Fruit fly (Drosophila melanogaster): ENCODE data around the gene Eph.

- no peak for TF ChIP-seq psq (optimal IDR thresholded peaks at IDR 0.05)
- no peak for TF ChIP-seq EcR (GFP tag; optimal IDR thresholded peaks at IDR 0.05)
- no peak for TF ChIP-seq pan (optimal IDR thresholded peaks at IDR 0.05)
These were observed 60.5 kb downstream of the Eph start, which contains the start of gene CG11360 for dm6 chr4:670905-671419.

Data from whole organism.